Worm (Caenorhabditis elegans) whole organism, L1 larva: ENCODE measurements around the gene col-43.
A peak's percentile ranks its signal among the peaks of the same experiment; 100 is the strongest.

ENCODE experiments used
- aha-1 ChIP-seq: fragments of 150-350 bp; optimal IDR thresholded peaks from 2 replicates; lab custom pipeline; 2014; ENCODE audit warnings: missing biosample characterization, missing genetic modification characterization
- jun-1 ChIP-seq: fragments of 150-350 bp; optimal IDR thresholded peaks from 2 replicates; lab custom pipeline; 2014; ENCODE audit warnings: missing biosample characterization, missing genetic modification reagents, missing genetic modification characterization
- lin-15B ChIP-seq: fragments of 150-350 bp; sonication (generic microtip); optimal IDR thresholded peaks from 3 replicates; lab custom pipeline; 2014; ENCODE audit warnings: missing biosample characterization, missing genetic modification characterization
- lin-35 ChIP-seq, 2 experiments: fragments of 150-350 bp; optimal IDR thresholded peaks; 2 replicates each; lab custom pipeline; 2014; ENCODE audit warnings: missing biosample characterization in 2 of 2, missing genetic modification characterization in 2 of 2, missing genetic modification reagents in 2 of 2
- lin-39 ChIP-seq: fragments of 150-350 bp; optimal IDR thresholded peaks from 2 replicates; lab custom pipeline; 2014; ENCODE audit warnings: missing biosample characterization, missing genetic modification reagents, missing genetic modification characterization
- mep-1 ChIP-seq: fragments of 150-350 bp; optimal IDR thresholded peaks from 2 replicates; lab custom pipeline; 2014; ENCODE audit warnings: missing biosample characterization, missing genetic modification characterization
- nhr-11 ChIP-seq: fragments of 150-350 bp; optimal IDR thresholded peaks from 2 replicates; lab custom pipeline; 2014; ENCODE audit warnings: missing biosample characterization, missing genetic modification characterization
- nhr-77 ChIP-seq: fragments of 150-350 bp; optimal IDR thresholded peaks from 2 replicates; lab custom pipeline; 2014; ENCODE audit warnings: missing biosample characterization, missing genetic modification characterization
- tbx-2 ChIP-seq: sonication (generic microtip); optimal IDR thresholded peaks from 2 replicates; lab custom pipeline; 2016; ENCODE audit warnings: missing genetic modification characterization, missing compliant biosample characterization
- zip-4 ChIP-seq: fragments of 200-800 bp; sonication (Bioruptor generic); optimal IDR thresholded peaks from 2 replicates; lab custom pipeline; 2018; ENCODE audit warnings: mild to moderate bottlenecking, missing genetic modification characterization, moderate library complexity, missing compliant biosample characterization
- ztf-11 ChIP-seq, 2 experiments: sonication (generic microtip); optimal IDR thresholded peaks; 2 replicates each; lab custom pipeline; 2016 to 2017; ENCODE audit warnings: missing genetic modification characterization in 2 of 2, missing biosample characterization in 1 of 2, missing compliant biosample characterization in 1 of 2

DNA sequence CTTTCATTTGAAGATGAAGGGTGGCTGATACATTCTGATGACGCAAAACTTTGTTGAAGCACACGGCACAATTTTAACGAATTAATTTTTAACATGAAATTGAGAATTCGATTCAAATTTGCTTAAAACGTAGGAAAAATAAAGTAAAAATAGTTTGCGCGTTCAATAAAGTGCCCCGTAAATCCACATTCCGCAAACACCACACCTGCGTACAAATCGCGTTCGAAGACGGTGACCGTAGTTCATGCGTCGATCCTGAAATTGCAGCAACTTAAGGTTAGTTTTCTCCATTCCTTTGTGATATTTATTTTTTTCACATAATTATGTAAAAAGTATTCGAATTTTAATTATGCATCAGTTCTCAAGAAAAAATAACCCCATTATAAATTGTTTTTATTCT lies 26.0 kb downstream of the col-43 start, which contains the start of gene F43H9.3:
- TF ChIP-seq tbx-2 (tag; lab: Kevin White, UChicago): no peak
- no peak for TF ChIP-seq jun-1 (tag; lab: Kevin White, UChicago)
- TF ChIP-seq lin-39 (tag; lab: Kevin White, UChicago): no peak
- TF ChIP-seq nhr-77 (tag; lab: Kevin White, UChicago): no peak
- no peak for TF ChIP-seq nhr-11 (tag; lab: Kevin White, UChicago)
- TF ChIP-seq ztf-11 (tag; optimal IDR thresholded peaks at IDR 0.05; lab: Kevin White, UChicago): no peak
- TF ChIP-seq zip-4 (GFP tag; lab: Kevin White, UChicago): no peak
- no peak for TF ChIP-seq lin-15B (tag; lab: Kevin White, UChicago)
- peak; percentile 29 to 58 for TF ChIP-seq lin-35 (GFP tag; optimal IDR thresholded peaks at IDR 0.05; lab: Kevin White, UChicago)
- no peak for TF ChIP-seq mep-1 (tag; lab: Kevin White, UChicago)
- TF ChIP-seq aha-1 (tag; lab: Kevin White, UChicago): no peak
